Fruit fly (Drosophila melanogaster): ENCODE measurements around the gene CG18304.

CG18304 gene

dm6 chr2L:6971597-6972036 lies 29.0 kb upstream of the CG18304 start, which contains the start of gene snRNP-U1-70K (continued):
- no peak for TF ChIP-seq ac (GFP tag; optimal IDR thresholded peaks at IDR 0.05)
- TF ChIP-seq CG8765 (GFP tag; IDR thresholded peaks at IDR 0.05): no peak
- TF ChIP-seq CG3838 (GFP tag; optimal IDR thresholded peaks at IDR 0.05): no peak
- TF ChIP-seq dati (GFP tag; IDR thresholded peaks at IDR 0.05): no peak
- no peak for TF ChIP-seq vnd (GFP tag; IDR thresholded peaks at IDR 0.05; ENCODE audit: partially characterized antibody)
- TF ChIP-seq Drgx (GFP tag; IDR thresholded peaks at IDR 0.05): no peak
- TF ChIP-seq CG14710 (tag; optimal IDR thresholded peaks at IDR 0.05): peak; percentile 99
- TF ChIP-seq CG11560 (tag; IDR thresholded peaks at IDR 0.05): no peak
- TF ChIP-seq nom (GFP tag; optimal IDR thresholded peaks at IDR 0.05): no peak
- no peak for TF ChIP-seq sr (GFP tag; IDR thresholded peaks at IDR 0.05)
- TF ChIP-seq E2f1 (GFP tag; IDR thresholded peaks at IDR 0.05): no peak
- peak; percentile 99 for TF ChIP-seq CG9437 (GFP tag; optimal IDR thresholded peaks at IDR 0.05)
- no peak for TF ChIP-seq Lim3 (GFP tag; IDR thresholded peaks at IDR 0.05)
- TF ChIP-seq Hmx (GFP tag; optimal IDR thresholded peaks at IDR 0.05): no peak
- TF ChIP-seq CG3847 (GFP tag; IDR thresholded peaks at IDR 0.05): peak; percentile 23; the same call in 1 of the 2 replicates
- TF ChIP-seq CG10209 (GFP tag; optimal IDR thresholded peaks at IDR 0.05): no peak
- TF ChIP-seq al (GFP tag; IDR thresholded peaks at IDR 0.05): no peak
- no peak for TF ChIP-seq Deaf1 (tag; optimal IDR thresholded peaks at IDR 0.05)
- no peak for TF ChIP-seq CG10959 (GFP tag; IDR thresholded peaks at IDR 0.05)
- TF ChIP-seq hbn (GFP tag; IDR thresholded peaks at IDR 0.05; ENCODE audit: partially characterized antibody): no peak

DNA sequence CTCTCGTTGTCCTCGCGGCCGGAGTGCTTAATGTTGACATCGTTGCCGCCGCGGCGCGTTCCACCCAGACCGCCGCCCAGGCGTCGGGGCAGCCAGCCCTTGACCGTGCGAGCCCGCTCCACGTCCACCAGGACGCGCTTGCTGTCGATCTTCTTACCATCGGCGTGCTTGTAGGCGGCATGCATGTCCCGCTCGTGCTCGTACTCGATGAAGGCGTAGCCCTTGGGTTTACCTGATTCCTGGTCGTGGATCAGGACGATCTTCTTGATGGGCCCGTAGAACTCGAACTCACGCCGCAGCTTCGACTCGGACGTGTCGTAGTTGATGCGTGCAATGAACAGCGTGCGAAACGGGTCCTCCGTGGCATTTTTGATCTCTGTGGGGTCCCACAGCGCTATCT lies 28.2 kb upstream of the CG18304 start:
- TF ChIP-seq CG15073 (GFP tag; optimal IDR thresholded peaks at IDR 0.05) (no peak), Med (GFP tag) (peak; percentile 40), jigr1 (GFP tag; IDR thresholded peaks at IDR 0.05) (0 out of 3 replicates have a peak, but pooled peaks have one; percentile 10), CG14050 (GFP tag; IDR thresholded peaks at IDR 0.05) (no peak), Opbp (GFP tag; IDR thresholded peaks at IDR 0.05; ENCODE audit: partially characterized antibody) (no peak), scrt (GFP tag; optimal IDR thresholded peaks at IDR 0.05) (no peak)

dm6 chr2L:6968013-6968517 lies 25.5 kb upstream of the CG18304 start:
- no peak for TF ChIP-seq dati (GFP tag; IDR thresholded peaks at IDR 0.05)
- TF ChIP-seq H15 (GFP tag; IDR thresholded peaks at IDR 0.05): no peak
- TF ChIP-seq sd (tag; optimal IDR thresholded peaks at IDR 0.05): peak; percentile 78
- TF ChIP-seq D19B (GFP tag; optimal IDR thresholded peaks at IDR 0.05): peak; percentile 99
- peak; percentile 66; the same call in 1 of the 2 replicates for TF ChIP-seq nerfin-2 (GFP tag; IDR thresholded peaks at IDR 0.05; ENCODE audit: partially characterized antibody)
- TF ChIP-seq YL-1 (GFP tag; optimal IDR thresholded peaks at IDR 0.05): peak; percentile 22
- peak; percentile 28 for TF ChIP-seq CG13424 (tag; optimal IDR thresholded peaks at IDR 0.05)
- peak; percentile 55 for TF ChIP-seq en (GFP tag; optimal IDR thresholded peaks at IDR 0.05)
- peak; percentile 60 for TF ChIP-seq CG9437 (GFP tag; optimal IDR thresholded peaks at IDR 0.05)
- TF ChIP-seq hb (GFP tag; IDR thresholded peaks at IDR 0.05; ENCODE audit: partially characterized antibody): peak; percentile 25; the same call in 2 of the 3 replicates
- peak; percentile 51 for TF ChIP-seq caup (GFP tag; optimal IDR thresholded peaks at IDR 0.05; ENCODE audit: severe bottlenecking)
- peak; percentile 16; the same call in 1 of the 2 replicates for TF ChIP-seq seq (GFP tag; IDR thresholded peaks at IDR 0.05)
- TF ChIP-seq zen2 (GFP tag; IDR thresholded peaks at IDR 0.05; ENCODE audit: partially characterized antibody): peak; percentile 88
- peak; percentile 22 for TF ChIP-seq CG14014 (GFP tag; IDR thresholded peaks at IDR 0.05)
- no peak for TF ChIP-seq lab (GFP tag; optimal IDR thresholded peaks at IDR 0.05)
- TF ChIP-seq br (optimal IDR thresholded peaks at IDR 0.05): no peak
- peak; percentile 27; the same call in 1 of the 2 replicates for TF ChIP-seq HLH3B (GFP tag; IDR thresholded peaks at IDR 0.05)
- no peak for TF ChIP-seq org-1 (GFP tag; optimal IDR thresholded peaks at IDR 0.05)
- TF ChIP-seq CG14050 (GFP tag; IDR thresholded peaks at IDR 0.05): peak; percentile 24; the same call in 2 of the 3 replicates
- peak; percentile 50 for TF ChIP-seq CG12391 (tag; optimal IDR thresholded peaks at IDR 0.05)
- TF ChIP-seq CG15514 (GFP tag; optimal IDR thresholded peaks at IDR 0.05): peak; percentile 4
- no peak for TF ChIP-seq Max (GFP tag; optimal IDR thresholded peaks at IDR 0.05)
- TF ChIP-seq p53 (GFP tag; optimal IDR thresholded peaks at IDR 0.05): peak; percentile 13
- peak; percentile 54 for TF ChIP-seq NFAT (GFP tag; IDR thresholded peaks at IDR 0.05)
- TF ChIP-seq mirr (GFP tag; optimal IDR thresholded peaks at IDR 0.05): no peak
